Fruit fly (Drosophila melanogaster) whole organism, larva: ENCODE measurements around the gene CG34056.
"Not testable (repeated sequence)": the region's sequence is repeated elsewhere in the genome, so short reads cannot be mapped to it uniquely, and the experiment has no call there.

Experiments used
- noc ChIP-seq: fragments of 200-800 bp; sonication (Bioruptor generic); optimal IDR thresholded peaks from 3 replicates; lab custom pipeline; 2019; ENCODE audit warnings: missing biosample characterization, mild to moderate bottlenecking, missing genetic modification characterization, moderate library complexity

The CG34056 gene

DNA sequence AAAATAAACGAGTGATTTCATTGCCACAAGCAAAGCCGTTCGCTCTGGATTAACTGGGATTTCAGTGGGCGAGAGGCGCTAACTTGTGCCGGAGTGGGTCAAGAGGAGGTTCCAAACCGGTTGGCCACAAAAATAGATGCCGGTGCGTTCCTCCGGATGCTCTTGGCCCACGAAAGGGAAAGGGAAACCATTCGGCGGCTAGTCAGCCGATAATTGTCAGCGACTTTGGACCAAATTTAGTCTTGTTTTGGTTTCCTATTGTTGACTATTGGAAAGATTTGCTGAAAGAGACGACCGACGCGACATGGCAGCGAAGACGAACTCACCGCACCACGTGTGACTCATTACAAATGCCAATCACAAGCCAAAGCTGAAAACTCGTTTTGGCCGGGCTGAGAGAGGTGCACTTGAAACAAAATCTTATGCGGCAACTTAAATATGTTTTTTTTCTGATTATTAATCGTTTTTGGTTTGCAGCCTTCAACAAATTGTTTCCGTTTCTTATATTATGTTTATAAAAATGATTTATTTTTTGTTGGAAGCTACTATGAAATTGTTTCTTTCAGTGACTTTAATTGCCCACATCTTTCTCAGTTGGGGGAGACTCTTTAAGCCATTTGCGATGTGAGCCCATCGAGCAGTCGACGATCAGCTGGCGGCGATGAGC is at the start of gene CG34056:
CG34056 (plus strand) TSS at position 638 of the 667 bp plus-strand sequence.
- peak; percentile 94 for TF ChIP-seq noc

DNA sequence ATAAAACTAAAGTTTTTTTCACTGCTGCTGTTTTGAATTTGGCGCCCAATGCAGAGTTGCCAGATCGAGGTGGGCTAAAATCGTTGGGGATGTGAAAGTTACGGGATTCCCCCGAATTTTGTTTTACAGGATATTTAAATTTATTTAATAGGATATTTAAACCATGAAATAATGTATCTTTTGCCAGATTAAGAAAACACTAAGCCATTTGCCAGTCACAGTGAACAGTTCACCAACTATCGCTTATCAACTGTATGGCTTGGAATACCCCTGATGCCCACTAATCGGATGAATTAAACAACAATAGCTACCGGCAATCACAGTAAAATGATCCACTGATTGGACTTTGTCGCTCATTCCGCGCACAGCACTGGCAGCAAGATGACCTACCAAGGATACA is 44.7 kb upstream of the CG34056 start, which contains the start of gene Dci:
Dci (plus strand) TSS at position 286 of the 400 bp plus-strand sequence.
- TF ChIP-seq noc, result peak; percentile 41

DNA sequence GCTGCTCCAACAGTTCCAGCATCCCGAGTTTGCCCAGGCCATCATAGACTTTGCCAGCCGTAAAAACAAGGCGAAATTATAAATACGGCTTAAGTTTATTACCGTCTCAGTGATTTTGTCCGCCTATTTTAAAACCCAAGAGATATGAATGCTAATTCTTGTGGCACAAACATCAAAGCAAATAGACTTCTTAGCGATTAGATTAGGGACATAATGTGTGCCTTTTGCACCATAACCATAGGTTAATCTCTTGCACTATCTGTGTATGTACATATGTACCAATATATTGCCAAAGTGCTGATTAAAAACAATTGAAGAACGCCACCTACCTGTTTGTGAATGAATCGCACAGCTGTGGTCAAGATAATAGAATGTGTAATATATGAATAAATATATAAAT is 43.5 kb upstream of the CG34056 start:
- TF ChIP-seq noc, result peak; percentile 66

DNA sequence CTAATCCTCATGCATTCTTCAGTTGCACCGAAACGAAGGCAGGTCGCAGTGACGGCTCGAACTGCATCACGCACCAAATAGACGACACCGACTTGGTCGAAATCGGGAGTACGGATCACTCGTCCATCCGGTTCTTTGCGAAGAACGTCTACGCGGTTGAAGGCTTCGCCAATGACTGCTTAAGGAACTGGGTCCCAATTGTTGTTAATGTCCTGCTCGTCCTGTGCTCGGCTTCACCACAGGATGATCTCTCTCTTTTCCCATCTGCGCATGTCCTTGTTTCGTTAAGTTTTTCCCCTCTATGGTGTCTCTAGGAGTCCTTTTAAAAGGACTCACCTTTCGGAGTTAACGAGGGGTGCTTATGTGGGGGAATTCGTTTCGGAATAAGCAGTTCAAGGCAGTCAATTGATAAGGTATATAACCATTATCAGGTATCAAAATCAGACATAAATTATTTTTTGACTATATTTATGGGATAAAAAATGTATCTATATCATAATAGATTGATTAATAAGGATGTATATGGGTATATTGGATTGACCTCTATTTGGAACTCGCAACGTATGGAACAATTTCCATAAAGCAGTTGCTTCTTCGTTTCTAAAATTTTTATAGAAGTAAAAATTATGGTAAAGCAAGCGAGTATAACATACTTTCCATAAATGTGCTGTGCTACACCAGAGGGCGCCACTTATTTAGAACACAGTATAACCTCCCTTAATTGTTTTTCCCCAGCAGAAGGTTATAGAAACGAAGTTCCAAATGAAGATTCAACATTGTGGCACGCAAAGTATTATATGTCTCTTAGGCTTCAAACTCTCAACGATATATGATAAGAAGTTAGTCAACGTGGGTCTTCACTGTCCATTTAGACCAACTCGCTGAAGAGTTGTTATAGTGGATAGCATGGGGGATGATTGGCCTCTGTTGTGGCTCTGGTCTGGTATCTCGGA is 38.4 kb upstream of the CG34056 start, which contains the start of gene dpr20:
dpr20 (minus strand) TSS at position 186 of the 953 bp plus-strand sequence.
- peak; percentile 14 for TF ChIP-seq noc

DNA sequence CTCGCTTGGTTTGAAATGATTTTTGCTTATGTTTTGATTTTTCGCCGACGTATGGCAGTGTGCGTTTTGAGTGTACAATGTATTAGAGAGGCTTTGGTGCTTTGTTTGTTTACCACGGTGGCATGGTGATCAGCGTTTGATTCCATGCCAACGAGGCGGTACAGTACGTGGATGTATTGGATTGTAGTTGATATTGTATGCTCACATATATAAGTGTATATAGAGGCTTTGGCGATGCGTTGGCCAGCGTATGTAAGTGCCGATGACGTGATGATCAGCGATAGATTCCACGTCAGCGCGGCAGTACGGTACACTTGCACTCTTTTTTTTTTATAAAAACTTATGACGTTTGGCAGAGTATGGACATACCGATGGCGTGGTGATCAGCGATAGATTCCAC is 30.7 kb upstream of the CG34056 start, which contains the start of gene CG12502:
CG12502 (plus strand) TSS at position 301 of the 400 bp plus-strand sequence.
- not testable (repeated sequence) for TF ChIP-seq noc

DNA sequence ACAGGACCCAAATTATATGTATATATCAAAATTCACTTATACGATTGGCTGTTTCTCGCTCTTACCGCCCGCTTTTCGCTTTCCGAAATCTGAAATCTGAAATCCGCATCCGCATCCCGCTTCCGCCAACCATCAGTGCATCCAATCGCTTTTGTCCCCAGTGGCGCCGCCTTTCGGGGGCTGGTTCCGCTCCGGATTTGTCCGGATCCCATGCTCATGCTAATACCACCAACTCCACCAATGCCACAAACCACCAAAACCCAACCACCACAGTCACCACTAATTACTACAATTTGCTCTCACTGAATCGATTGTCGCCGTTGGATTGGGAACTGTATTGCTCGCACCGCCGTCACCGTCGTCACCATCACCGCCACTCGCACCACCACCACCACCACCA is 27.0 kb upstream of the CG34056 start:
- TF ChIP-seq noc, result no peak

DNA sequence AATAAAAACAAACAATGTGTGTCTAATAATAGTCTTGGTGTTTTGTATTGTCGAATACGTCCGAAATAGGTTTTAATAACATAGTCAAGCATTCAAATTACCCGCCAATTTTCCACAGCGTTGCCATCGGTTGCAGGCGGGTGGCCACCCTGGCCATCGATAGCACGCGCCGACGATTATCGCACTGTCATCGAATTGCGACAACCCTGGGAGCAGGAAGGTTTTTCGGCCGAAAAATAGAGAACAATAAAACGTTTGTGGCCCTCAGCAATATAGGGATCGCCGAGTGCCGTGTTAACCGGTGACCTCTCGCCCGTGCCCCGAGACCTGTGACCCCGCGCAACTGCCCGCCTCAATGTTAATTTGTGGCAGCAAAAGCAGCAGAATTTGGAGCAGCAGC is 24.0 kb upstream of the CG34056 start, which contains the start of gene Usp10:
Usp10 (plus strand) TSS at position 187 of the 400 bp plus-strand sequence.
- TF ChIP-seq noc, result no peak

DNA sequence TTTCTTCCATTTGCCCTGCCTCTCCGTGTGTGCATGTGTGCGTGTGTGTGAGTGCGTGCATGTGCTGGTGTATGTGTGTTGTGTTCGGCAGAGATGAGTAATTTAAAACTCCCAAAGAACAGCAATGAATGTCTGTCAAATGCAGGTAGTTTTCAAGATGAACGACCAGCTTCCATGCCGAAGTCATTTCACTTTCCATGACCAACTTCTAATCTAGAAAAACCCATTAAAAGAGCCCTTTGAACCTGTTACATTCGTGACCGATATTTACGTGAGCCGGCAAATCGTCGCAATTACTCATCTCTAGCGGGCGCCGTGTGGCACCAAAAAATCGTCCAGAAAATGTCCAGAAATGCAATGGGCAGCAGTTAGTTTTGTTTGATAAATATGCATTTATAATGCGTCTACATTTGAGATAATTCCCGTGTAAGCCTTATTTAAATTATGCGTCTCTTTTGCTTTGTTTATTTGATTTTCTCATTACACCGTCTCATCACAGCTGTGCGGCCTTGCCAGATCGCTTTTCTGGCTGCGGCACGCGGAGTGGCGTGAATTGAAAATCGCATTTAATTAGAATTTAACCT is 23.3 kb upstream of the CG34056 start:
- no peak for TF ChIP-seq noc

DNA sequence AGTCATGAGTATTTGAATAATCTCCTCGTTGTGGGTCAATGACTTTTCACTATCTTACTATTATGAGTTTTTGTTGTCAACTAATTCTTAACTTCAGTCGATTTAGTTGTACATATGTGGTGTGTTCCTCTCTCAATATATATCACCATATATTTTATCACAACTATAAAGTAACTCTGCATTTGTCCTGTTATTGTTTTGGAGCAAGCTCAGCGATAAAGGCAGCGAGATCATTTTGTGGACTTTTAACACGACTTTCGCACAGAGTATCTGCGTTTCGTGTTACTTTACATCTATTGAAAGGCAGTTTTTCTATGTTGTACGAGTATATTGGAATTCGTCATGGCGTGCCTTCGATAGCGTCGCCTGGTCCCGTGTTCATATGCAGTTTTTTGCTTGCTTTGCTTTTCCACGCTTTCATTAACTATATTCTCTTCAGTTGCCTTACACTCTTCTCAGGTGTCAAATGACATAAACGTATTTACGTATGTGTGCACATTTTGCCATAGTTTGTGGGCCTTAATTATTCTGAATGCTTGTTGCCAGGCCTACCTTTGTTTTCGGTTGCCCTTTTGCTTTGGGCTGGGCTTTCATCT is 20.2 kb upstream of the CG34056 start:
- peak; percentile 17 for TF ChIP-seq noc

DNA sequence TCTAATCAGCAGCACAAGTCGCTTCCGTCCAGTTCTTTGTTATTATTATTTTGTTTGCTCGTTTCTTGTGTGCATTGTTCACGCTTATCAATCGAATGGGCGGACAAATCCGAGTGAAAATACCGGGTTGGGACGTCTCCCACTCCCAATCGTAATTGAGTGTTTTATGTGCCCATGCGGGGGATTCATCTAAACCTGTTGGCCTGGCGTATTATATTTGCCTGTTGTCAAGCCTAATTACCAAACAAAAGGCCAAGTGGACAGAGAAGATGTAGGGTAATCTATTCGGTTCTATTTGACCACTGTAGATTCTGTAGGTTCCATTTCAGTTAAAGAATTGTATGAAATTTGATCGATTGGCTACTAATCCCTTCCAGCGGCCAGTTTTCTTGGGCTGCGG is 19.7 kb upstream of the CG34056 start:
- no peak for TF ChIP-seq noc

DNA sequence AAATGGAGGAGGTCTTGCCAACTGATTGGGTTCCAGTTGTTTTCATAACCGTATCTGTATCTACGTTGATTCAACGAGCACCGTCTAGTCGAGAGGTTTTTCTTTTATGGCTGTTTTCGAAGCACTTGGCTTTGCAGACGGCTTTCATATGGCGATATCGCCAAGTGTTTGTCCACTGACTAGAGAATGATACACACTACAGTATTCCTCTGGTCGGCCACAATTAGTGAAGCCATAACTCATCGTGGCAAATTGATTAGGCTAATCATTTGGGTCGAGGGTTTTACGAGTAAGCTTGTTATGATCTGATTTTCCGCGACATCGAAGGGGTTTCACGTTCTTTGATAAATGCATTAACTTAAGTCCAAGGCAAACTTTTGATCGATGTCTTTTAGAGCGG is 19.1 kb upstream of the CG34056 start:
- TF ChIP-seq noc, result peak; percentile 28

DNA sequence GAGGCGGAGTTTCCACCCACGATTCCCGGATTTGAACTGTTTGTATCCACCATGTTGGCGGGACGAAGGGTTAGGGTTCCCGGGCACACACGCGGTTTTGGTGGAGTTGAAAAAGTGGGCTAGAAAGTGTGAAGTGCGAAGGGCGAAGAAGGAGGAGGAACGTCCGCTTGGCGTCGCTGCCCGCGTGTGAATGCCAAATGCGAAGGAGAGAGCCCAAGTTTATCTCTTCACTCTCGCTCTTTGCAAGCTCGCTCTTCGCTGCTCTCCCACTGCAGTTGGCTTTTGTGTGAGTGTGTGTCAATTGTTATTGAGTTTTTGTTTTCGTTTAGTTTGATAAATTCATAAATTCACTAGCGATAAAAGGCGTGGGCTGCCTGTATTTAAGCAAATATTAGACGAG is 14.9 kb upstream of the CG34056 start:
- TF ChIP-seq noc, result no peak

DNA sequence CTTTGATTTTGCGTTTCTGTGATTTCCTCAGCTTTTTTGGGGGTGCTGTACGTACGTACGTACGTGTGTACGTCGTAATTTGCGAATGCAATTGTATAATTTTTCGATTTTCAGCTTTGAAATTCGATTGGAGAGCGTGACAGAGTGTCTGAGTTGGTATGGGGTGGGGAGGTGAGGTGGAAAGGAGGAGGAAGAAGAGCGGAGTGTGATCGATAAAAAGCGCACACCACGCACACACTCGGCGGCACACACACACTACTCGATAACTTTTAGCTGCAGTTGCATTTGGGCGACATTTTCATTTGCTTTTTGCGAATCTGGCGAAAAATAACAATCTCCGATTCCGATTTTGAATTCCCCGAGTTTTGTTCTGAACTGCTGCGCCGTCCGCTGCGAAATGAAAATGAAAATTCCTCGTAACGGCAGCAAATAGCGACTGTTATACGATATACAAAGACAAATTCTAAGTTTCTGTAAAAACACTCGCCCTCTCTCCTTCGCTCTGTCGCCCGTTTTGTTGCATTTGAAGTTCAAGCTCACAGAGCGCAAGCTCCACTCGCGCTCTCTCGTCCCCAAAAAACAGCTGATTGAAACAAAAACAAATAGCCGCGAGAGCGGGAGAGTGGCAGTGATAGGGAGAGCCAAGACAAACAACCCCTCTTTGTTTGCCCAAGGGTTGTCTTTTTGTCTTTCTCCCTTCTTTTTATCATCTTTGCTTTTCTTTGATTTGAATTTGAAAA is 14.1 kb upstream of the CG34056 start, which contains the start of gene CG13907:
CG13907 (minus strand) TSS at position 518 of the 740 bp plus-strand sequence.
- TF ChIP-seq noc, result no peak

DNA sequence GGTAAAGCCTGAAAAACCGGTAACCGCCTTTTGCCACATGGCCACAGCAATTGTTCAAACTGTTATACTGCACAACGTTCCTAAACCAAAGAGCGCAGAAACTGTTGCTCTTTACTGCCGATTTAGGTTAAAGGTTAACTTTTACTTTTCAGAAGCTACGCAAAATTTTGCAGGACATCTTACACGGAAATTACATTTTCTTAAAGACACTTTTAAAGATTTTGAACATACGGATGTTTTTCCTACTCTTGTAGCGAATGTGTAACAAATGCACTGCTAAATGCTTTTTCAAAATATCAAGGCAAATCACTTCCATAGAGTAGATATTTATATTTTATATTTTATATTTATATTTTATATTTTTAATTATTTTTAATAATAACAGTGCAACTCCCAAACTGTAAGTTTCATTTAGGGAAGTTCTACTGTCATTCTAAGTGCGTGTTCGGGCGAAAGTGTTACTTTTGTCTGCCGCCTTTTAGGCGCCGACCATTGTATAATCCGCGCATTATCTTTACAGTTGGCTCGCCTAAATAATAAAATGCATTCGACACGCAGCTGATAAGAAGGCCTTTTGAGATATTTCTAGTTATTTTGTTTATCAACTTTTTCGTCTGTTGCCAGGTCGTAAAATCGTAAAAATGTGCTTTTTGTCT is 13.4 kb upstream of the CG34056 start:
- no peak for TF ChIP-seq noc

DNA sequence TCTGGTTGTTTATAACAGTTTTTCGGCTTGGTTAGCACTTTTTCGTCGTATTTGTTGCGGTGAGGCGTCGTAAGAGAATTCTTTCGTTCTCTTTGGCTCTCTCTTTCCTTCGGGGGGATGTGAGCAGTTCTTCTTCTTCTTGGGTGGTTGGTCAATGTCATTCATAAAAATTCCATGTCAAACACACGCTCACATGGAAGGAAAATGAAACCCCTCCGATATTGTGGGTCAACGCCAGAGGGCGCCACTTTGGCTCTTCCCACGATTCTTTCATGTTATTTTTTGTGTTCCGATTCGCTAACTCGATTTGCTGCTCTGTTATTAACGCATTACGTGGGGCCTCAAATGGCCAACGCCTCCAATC is 12.9 kb upstream of the CG34056 start:
- no peak for TF ChIP-seq noc
